Fruit fly (Drosophila melanogaster) whole organism, embryonic: Measurements from ENCODE around the gene VhaM9.7-c.

Source experiments
- Asciz ChIP-seq: fragments of 200-800 bp; sonication (Bioruptor generic); optimal IDR thresholded peaks from 2 replicates; lab custom pipeline; 2017; ENCODE audit warnings: missing biosample characterization, mild to moderate bottlenecking, missing genetic modification characterization, missing genetic modification reagents
- CG10321 ChIP-seq: fragments of 200-800 bp; sonication (Bioruptor generic); IDR thresholded peaks from 2 replicates; pipeline ENCODE4 v1.3.6; 2022; ENCODE audit warnings: missing biosample characterization, missing genetic modification characterization
- CG10431 ChIP-seq: fragments of 200-800 bp; sonication (Bioruptor generic); optimal IDR thresholded peaks from 3 replicates; lab custom pipeline; 2018; ENCODE audit warnings: missing biosample characterization, mild to moderate bottlenecking, missing genetic modification characterization
- CG11085 ChIP-seq: fragments of 200-800 bp; sonication (Bioruptor generic); IDR thresholded peaks from 2 replicates; pipeline ENCODE4 v1.3.6; 2022; ENCODE audit warnings: missing biosample characterization, missing genetic modification characterization
- CG12299 ChIP-seq: fragments of 200-800 bp; sonication (Bioruptor generic); optimal IDR thresholded peaks from 2 replicates; lab custom pipeline; 2018; ENCODE audit warnings: missing biosample characterization, mild to moderate bottlenecking, missing genetic modification characterization
- CG12769 ChIP-seq: fragments of 200-800 bp; sonication (Bioruptor generic); optimal IDR thresholded peaks from 2 replicates; lab custom pipeline; 2019; ENCODE audit warnings: missing biosample characterization, mild to moderate bottlenecking, missing genetic modification characterization, moderate library complexity
- CG16815 ChIP-seq: fragments of 200-800 bp; sonication (Bioruptor generic); optimal IDR thresholded peaks from 3 replicates; lab custom pipeline; 2017; ENCODE audit warnings: missing biosample characterization, mild to moderate bottlenecking, missing genetic modification characterization
- CG17186 ChIP-seq: fragments of 200-800 bp; sonication (Bioruptor generic); optimal IDR thresholded peaks from 3 replicates; lab custom pipeline; 2017; ENCODE audit warnings: missing biosample characterization, missing genetic modification reagents, missing genetic modification characterization
- CG2116 ChIP-seq: fragments of 200-800 bp; sonication (Bioruptor generic); optimal IDR thresholded peaks from 3 replicates; lab custom pipeline; 2018; ENCODE audit warnings: missing biosample characterization, mild to moderate bottlenecking, missing genetic modification characterization
- CG2199 ChIP-seq: fragments of 200-800 bp; sonication (Bioruptor generic); IDR thresholded peaks from 3 replicates; pipeline ENCODE4 v1.3.6; 2022; ENCODE audit warnings: missing biosample characterization, missing genetic modification characterization
- CG4617 ChIP-seq: fragments of 200-800 bp; sonication (Bioruptor generic); optimal IDR thresholded peaks from 3 replicates; lab custom pipeline; 2016; ENCODE audit warnings: missing biosample characterization, missing genetic modification characterization, borderline replicate concordance
- CG6272 ChIP-seq: fragments of 200-800 bp; sonication (Bioruptor generic); IDR thresholded peaks from 2 replicates; pipeline ENCODE4 v1.3.6; 2022; ENCODE audit warnings: missing biosample characterization, missing genetic modification characterization
- E2f1 ChIP-seq: fragments of 200-800 bp; sonication (Bioruptor generic); IDR thresholded peaks from 2 replicates; pipeline ENCODE4 v1.3.6; 2022; ENCODE audit warnings: missing biosample characterization, missing genetic modification characterization
- E2f2 ChIP-seq: fragments of 200-800 bp; sonication (Bioruptor generic); IDR thresholded peaks from 2 replicates; pipeline ENCODE4 v1.3.6; 2022; ENCODE audit warnings: missing biosample characterization, missing genetic modification characterization
- Ets65A ChIP-seq: fragments of 200-800 bp; sonication (Bioruptor generic); peaks from one replicate; lab custom pipeline; 2016; ENCODE audit warnings: missing biosample characterization, missing genetic modification characterization
- Fer2 ChIP-seq: fragments of 200-800 bp; sonication (Bioruptor generic); optimal IDR thresholded peaks from 2 replicates; lab custom pipeline; 2018; ENCODE audit warnings: missing biosample characterization, mild to moderate bottlenecking, missing genetic modification characterization, moderate library complexity
- Hand ChIP-seq: fragments of 200-800 bp; sonication (Bioruptor generic); optimal IDR thresholded peaks from 2 replicates; lab custom pipeline; 2017; ENCODE audit warnings: mild to moderate bottlenecking, missing biosample characterization, missing genetic modification reagents, missing genetic modification characterization
- Mad ChIP-seq: fragments of 200-800 bp; sonication (Bioruptor generic); optimal IDR thresholded peaks from 2 replicates; lab custom pipeline; 2016; ENCODE audit warnings: missing biosample characterization, missing genetic modification characterization
- Myb ChIP-seq: fragments of 200-800 bp; sonication (Bioruptor generic); optimal IDR thresholded peaks from 2 replicates; lab custom pipeline; 2016; ENCODE audit warnings: missing biosample characterization, missing genetic modification characterization
- NFAT ChIP-seq: fragments of 200-800 bp; sonication (Bioruptor generic); IDR thresholded peaks from 2 replicates; pipeline ENCODE4 v1.3.6; 2022; ENCODE audit warnings: missing biosample characterization, missing genetic modification characterization
- Nf-YC ChIP-seq: fragments of 200-800 bp; optimal IDR thresholded peaks from 3 replicates; lab custom pipeline; 2019; ENCODE audit warnings: missing biosample characterization, mild to moderate bottlenecking, missing genetic modification characterization, moderate library complexity
- NfI ChIP-seq: fragments of 200-800 bp; sonication (Bioruptor generic); optimal IDR thresholded peaks from 3 replicates; lab custom pipeline; 2018; ENCODE audit warnings: missing biosample characterization, mild to moderate bottlenecking, missing genetic modification characterization, moderate library complexity
- Oaz ChIP-seq: fragments of 200-800 bp; sonication (Bioruptor generic); IDR thresholded peaks from 2 replicates; pipeline ENCODE4 v1.3.6; 2022; ENCODE audit warnings: missing biosample characterization, missing genetic modification characterization
- Poxn ChIP-seq: fragments of 200-800 bp; sonication (Bioruptor generic); IDR thresholded peaks from 2 replicates; pipeline ENCODE4 v1.3.6; 2022; ENCODE audit warnings: missing biosample characterization, missing genetic modification characterization
- Rfx ChIP-seq: fragments of 200-800 bp; sonication (Bioruptor generic); IDR thresholded peaks from 2 replicates; pipeline ENCODE4 v1.3.6; 2022; ENCODE audit warnings: missing biosample characterization, missing genetic modification characterization
- Spps ChIP-seq: fragments of 200-800 bp; sonication (Bioruptor generic); optimal IDR thresholded peaks from 2 replicates; lab custom pipeline; 2018; ENCODE audit warnings: missing biosample characterization, mild to moderate bottlenecking, missing genetic modification characterization
- Ssrp ChIP-seq: fragments of 200-800 bp; sonication (Bioruptor generic); optimal IDR thresholded peaks from 2 replicates; lab custom pipeline; 2018; ENCODE audit warnings: missing biosample characterization, mild to moderate bottlenecking, missing genetic modification characterization, moderate library complexity
- YL-1 ChIP-seq: fragments of 200-800 bp; sonication (Bioruptor generic); optimal IDR thresholded peaks from 3 replicates; lab custom pipeline; 2017; ENCODE audit warnings: missing biosample characterization, mild to moderate bottlenecking, missing genetic modification characterization
- aop ChIP-seq: fragments of 200-800 bp; sonication (Bioruptor generic); IDR thresholded peaks from 2 replicates; pipeline ENCODE4 v1.3.6; 2022; ENCODE audit warnings: missing biosample characterization, missing genetic modification characterization
- chm ChIP-seq: fragments of 200-800 bp; sonication (Bioruptor generic); IDR thresholded peaks from 2 replicates; pipeline ENCODE4 v1.3.6; 2022; ENCODE audit warnings: missing biosample characterization, missing genetic modification characterization
- dpn ChIP-seq, 2 experiments: fragments of 200-800 bp; sonication (Bioruptor generic); optimal IDR thresholded peaks; 3 replicates each; lab custom pipeline; 2016; ENCODE audit warnings: missing biosample characterization in 2 of 2, missing genetic modification characterization in 2 of 2
- emc ChIP-seq: fragments of 200-800 bp; sonication (Bioruptor generic); optimal IDR thresholded peaks from 2 replicates; lab custom pipeline; 2016; ENCODE audit warnings: missing biosample characterization, missing genetic modification characterization
- en ChIP-seq: fragments of 200-800 bp; sonication (Bioruptor generic); optimal IDR thresholded peaks from 2 replicates; lab custom pipeline; 2016; ENCODE audit warnings: missing biosample characterization, missing genetic modification characterization
- fd64A ChIP-seq: fragments of 200-800 bp; sonication (Bioruptor generic); optimal IDR thresholded peaks from 3 replicates; lab custom pipeline; 2018; ENCODE audit warnings: missing biosample characterization, mild to moderate bottlenecking, missing genetic modification characterization
- fu2 ChIP-seq: fragments of 200-800 bp; sonication (Bioruptor generic); optimal IDR thresholded peaks from 2 replicates; lab custom pipeline; 2016; ENCODE audit warnings: missing biosample characterization, missing genetic modification characterization
- gro ChIP-seq: fragments of 200-800 bp; sonication (Bioruptor generic); optimal IDR thresholded peaks from 2 replicates; lab custom pipeline; 2016; ENCODE audit warnings: missing biosample characterization, missing genetic modification characterization
- her ChIP-seq: fragments of 200-800 bp; sonication (Bioruptor generic); optimal IDR thresholded peaks from 2 replicates; lab custom pipeline; 2016; ENCODE audit warnings: missing biosample characterization, missing genetic modification characterization
- ind ChIP-seq: fragments of 200-800 bp; sonication (Bioruptor generic); optimal IDR thresholded peaks from 3 replicates; lab custom pipeline; 2016; ENCODE audit warnings: missing biosample characterization, missing genetic modification characterization
- jumu ChIP-seq: fragments of 200-800 bp; sonication (Bioruptor generic); optimal IDR thresholded peaks from 3 replicates; lab custom pipeline; 2016; ENCODE audit warnings: missing biosample characterization, missing genetic modification characterization
- nerfin-2 ChIP-seq: fragments of 200-800 bp; sonication (Bioruptor generic); IDR thresholded peaks from 2 replicates; pipeline ENCODE4 v1.3.6; 2022; ENCODE audit warnings: missing biosample characterization, missing genetic modification characterization; ENCODE audit not compliant: partially characterized antibody
- nom ChIP-seq: fragments of 200-800 bp; sonication (Bioruptor generic); optimal IDR thresholded peaks from 2 replicates; lab custom pipeline; 2017; ENCODE audit warnings: missing biosample characterization, missing genetic modification characterization, mild to moderate bottlenecking, moderate library complexity, missing genetic modification reagents
- pum ChIP-seq: fragments of 200-800 bp; sonication (Bioruptor generic); optimal IDR thresholded peaks from 2 replicates; lab custom pipeline; 2016; ENCODE audit warnings: missing biosample characterization, missing genetic modification characterization
- sc ChIP-seq, 3 experiments: fragments of >200 bp in 2 of 3; fragments of 200-800 bp in 1 of 3; sonication (Bioruptor generic) in 1 of 3; optimal IDR thresholded peaks; 2 replicates in 2 of 3; 3 replicates in 1 of 3; lab custom pipeline; 2017; ENCODE audit warnings: mild to moderate bottlenecking in 1 of 3, missing biosample characterization in 1 of 3, missing genetic modification characterization in 1 of 3, missing genetic modification reagents in 1 of 3
- sd ChIP-seq: fragments of 200-800 bp; sonication (Bioruptor generic); optimal IDR thresholded peaks from 3 replicates; lab custom pipeline; 2018; ENCODE audit warnings: missing biosample characterization, mild to moderate bottlenecking, missing genetic modification characterization, moderate library complexity
- sisA ChIP-seq: fragments of 200-800 bp; sonication (Bioruptor generic); IDR thresholded peaks from 2 replicates; pipeline ENCODE4 v1.3.6; 2022; ENCODE audit warnings: missing biosample characterization, missing genetic modification characterization
- stwl ChIP-seq: fragments of 200-800 bp; sonication (Bioruptor generic); optimal IDR thresholded peaks from 3 replicates; lab custom pipeline; 2018; ENCODE audit warnings: missing biosample characterization, mild to moderate bottlenecking, missing genetic modification characterization, moderate library complexity
- tap ChIP-seq: fragments of 200-800 bp; optimal IDR thresholded peaks from 3 replicates; lab custom pipeline; 2019; ENCODE audit warnings: missing biosample characterization, mild to moderate bottlenecking, missing genetic modification characterization, moderate library complexity
- trh ChIP-seq: fragments of 200-800 bp; sonication (Bioruptor generic); optimal IDR thresholded peaks from 2 replicates; lab custom pipeline; 2016; ENCODE audit warnings: missing biosample characterization, missing genetic modification characterization
- wor ChIP-seq: fragments of 200-800 bp; sonication (Bioruptor generic); IDR thresholded peaks from 2 replicates; pipeline ENCODE4 v1.3.6; 2022; ENCODE audit warnings: missing biosample characterization, missing genetic modification characterization

The VhaM9.7-c gene

dm6 chr3L:4193730-4194649, 7.3 kb upstream of the VhaM9.7-c start, which contains the start of gene CG43367 (continued):
- no peak for TF ChIP-seq en (GFP tag; lab: Kevin White, UChicago)
- TF ChIP-seq YL-1 (GFP tag; lab: Kevin White, UChicago): peak; percentile 45
- TF ChIP-seq pum (GFP tag; lab: Kevin White, UChicago): no peak
- no peak for TF ChIP-seq CG10321 (GFP tag; lab: Robert Waterston, UW)
- no peak for TF ChIP-seq CG12769
- TF ChIP-seq CG17186: peak; percentile 15
- TF ChIP-seq Hand (GFP tag; lab: Kevin White, UChicago): no peak
- TF ChIP-seq CG11085 (GFP tag; lab: Robert Waterston, UW): no peak
- no peak for TF ChIP-seq CG6272 (GFP tag; lab: Robert Waterston, UW)
- TF ChIP-seq Oaz (GFP tag; lab: Robert Waterston, UW): no peak
- TF ChIP-seq wor (GFP tag; lab: Robert Waterston, UW): no peak
- peak; percentile 50 for TF ChIP-seq stwl (tag; lab: Kevin White, UChicago)
- peak; percentile 58 for TF ChIP-seq Ets65A (GFP tag; lab: Kevin White, UChicago)
- no peak for TF ChIP-seq nerfin-2 (GFP tag; lab: Robert Waterston, UW)
- TF ChIP-seq Ssrp (tag; lab: Kevin White, UChicago): no peak
- no peak for TF ChIP-seq tap (tag; lab: Kevin White, UChicago)
- peak; percentile 16 for TF ChIP-seq NfI (GFP tag; lab: Kevin White, UChicago)
- no peak for TF ChIP-seq CG16815 (GFP tag; lab: Kevin White, UChicago)
- TF ChIP-seq CG12299: no peak
- TF ChIP-seq CG2116 (GFP tag; lab: Kevin White, UChicago): no peak
- TF ChIP-seq nom (GFP tag; lab: Kevin White, UChicago): no peak
- no peak for TF ChIP-seq E2f1 (GFP tag; lab: Robert Waterston, UW)
- no peak for TF ChIP-seq emc
- TF ChIP-seq gro (GFP tag; lab: Kevin White, UChicago): no peak
- TF ChIP-seq Rfx (GFP tag; lab: Robert Waterston, UW): peak; percentile 67
- no peak for TF ChIP-seq ind
- no peak for TF ChIP-seq Asciz (GFP tag; lab: Kevin White, UChicago)
- no peak for TF ChIP-seq CG10431 (GFP tag; lab: Kevin White, UChicago)
- TF ChIP-seq E2f2 (GFP tag; lab: Robert Waterston, UW): peak; percentile 97
- TF ChIP-seq fd64A (GFP tag; lab: Kevin White, UChicago): no peak
- peak; percentile 29 for TF ChIP-seq CG4617 (GFP tag; lab: Kevin White, UChicago)
- TF ChIP-seq Mad: no peak
- TF ChIP-seq aop (GFP tag; lab: Robert Waterston, UW): no peak
- TF ChIP-seq sd (tag; lab: Kevin White, UChicago): peak; percentile 97
- TF ChIP-seq jumu (GFP tag; lab: Kevin White, UChicago): no peak
- peak in 1 of 2 experiments; percentile 40 for TF ChIP-seq dpn (GFP tag; optimal IDR thresholded peaks at IDR 0.05; lab: Kevin White, UChicago)
- TF ChIP-seq fu2 (GFP tag; lab: Kevin White, UChicago): peak; percentile 4
- TF ChIP-seq CG2199 (GFP tag; lab: Robert Waterston, UW): no peak
- TF ChIP-seq Poxn (GFP tag; lab: Robert Waterston, UW): no peak
- no peak for TF ChIP-seq Fer2 (tag; lab: Kevin White, UChicago)
- no peak for TF ChIP-seq trh (GFP tag; lab: Kevin White, UChicago)
- no peak for TF ChIP-seq Spps
- TF ChIP-seq sisA (GFP tag; lab: Robert Waterston, UW): no peak
- TF ChIP-seq sc (optimal IDR thresholded peaks at IDR 0.05; lab: Kevin White, UChicago): no peak
- no peak for TF ChIP-seq sc (GFP tag; optimal IDR thresholded peaks at IDR 0.05; lab: Kevin White, UChicago)
- TF ChIP-seq her (GFP tag; lab: Kevin White, UChicago): no peak
- TF ChIP-seq chm: 0 out of 2 replicates have a peak, but pooled peaks have one; percentile 11
- no peak for TF ChIP-seq NFAT (GFP tag; lab: Robert Waterston, UW)
- TF ChIP-seq Nf-YC (tag; lab: Kevin White, UChicago): no peak
- peak; percentile 45 for TF ChIP-seq Myb
